Worm (Caenorhabditis elegans): ENCODE measurements around the gene B0563.10.

DNA sequence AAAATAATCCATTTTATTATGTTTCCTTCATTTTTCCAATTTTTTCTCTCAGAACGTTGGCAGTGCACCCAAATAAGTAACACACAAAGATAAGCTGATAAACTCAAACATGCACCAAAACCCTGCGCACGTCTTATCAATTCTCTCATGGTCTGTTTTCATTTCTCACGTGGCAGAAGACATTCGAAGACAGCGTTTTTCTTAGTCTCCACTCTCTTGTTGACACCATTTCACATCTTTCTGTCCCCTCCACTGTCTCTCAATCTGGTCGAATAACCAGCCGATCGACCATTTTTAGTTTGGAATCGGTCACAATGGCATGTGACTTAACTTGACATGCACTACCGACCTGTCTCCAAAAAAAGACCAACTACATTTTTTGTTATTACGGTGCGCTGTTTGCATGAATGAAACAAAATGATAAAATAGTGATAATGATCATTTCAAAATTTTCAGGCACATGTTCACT is 46.9 kb upstream of the B0563.10 start, which contains the start of gene C35B8.3:
- TF ChIP-seq ama-1 (optimal IDR thresholded peaks at IDR 0.05), result no peak
- TF ChIP-seq hmbx-1 (tag; optimal IDR thresholded peaks at IDR 0.05), result no peak
- no peak for TF ChIP-seq ets-7 (tag; optimal IDR thresholded peaks at IDR 0.05)
- TF ChIP-seq flt-1 (GFP tag; IDR thresholded peaks at IDR 0.05), result no peak
